Worm (Caenorhabditis elegans) whole organism, mixed stage, embryonic: ENCODE results near the gene nspe-5.

Experiments
- nhr-2 ChIP-seq: fragments of 150-350 bp; optimal IDR thresholded peaks from 2 replicates; lab custom pipeline; 2014; ENCODE audit warnings: missing biosample characterization, missing genetic modification characterization
- nhr-28 ChIP-seq: fragments of 150-350 bp; optimal IDR thresholded peaks from 2 replicates; lab custom pipeline; 2014; ENCODE audit warnings: missing biosample characterization, missing genetic modification characterization
- sem-2 ChIP-seq: fragments of 200-800 bp; sonication (Bioruptor generic); optimal IDR thresholded peaks from 2 replicates; lab custom pipeline; 2018; ENCODE audit warnings: mild to moderate bottlenecking, missing genetic modification characterization, missing compliant biosample characterization
- sptf-1 ChIP-seq: sonication (generic microtip); optimal IDR thresholded peaks from 2 replicates; lab custom pipeline; 2017; ENCODE audit warnings: mild to moderate bottlenecking, missing genetic modification characterization, moderate library complexity, missing compliant biosample characterization
- unc-62 ChIP-seq: fragments of 150-350 bp; optimal IDR thresholded peaks from 2 replicates; lab custom pipeline; 2014; ENCODE audit warnings: missing biosample characterization, missing genetic modification reagents, missing genetic modification characterization
- ztf-11 ChIP-seq: fragments of 150-350 bp; optimal IDR thresholded peaks from 2 replicates; lab custom pipeline; 2014; ENCODE audit warnings: missing biosample characterization, missing genetic modification characterization

DNA sequence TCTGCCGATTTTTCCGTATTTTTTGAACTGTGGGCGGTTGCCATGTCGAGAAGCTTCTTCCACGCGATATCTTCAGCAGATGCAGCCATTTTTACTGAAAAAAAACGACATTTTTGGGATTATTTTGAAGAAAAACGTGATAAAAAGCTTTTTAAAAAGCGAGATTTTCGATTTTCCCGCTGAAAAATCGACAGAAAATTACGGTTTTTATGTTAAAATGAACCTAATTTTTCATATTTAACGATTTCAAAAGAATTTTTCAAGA, 49.0 kb downstream of the nspe-5 start, which contains the start of gene Y38E10A.22:
- TF ChIP-seq nhr-28 (tag; lab: Kevin White, UChicago) = no peak
- TF ChIP-seq ztf-11 = no peak
- no peak for TF ChIP-seq sem-2 (GFP tag; lab: Kevin White, UChicago)
- TF ChIP-seq nhr-2 (tag; lab: Kevin White, UChicago) = no peak
- TF ChIP-seq sptf-1 = no peak
- TF ChIP-seq unc-62 (GFP tag; lab: Kevin White, UChicago) = no peak
